Worm (Caenorhabditis elegans) whole organism, late embryonic: ENCODE results near the gene cyp-32B1.

ENCODE experiments used
- ama-1 ChIP-seq: fragments of 150-350 bp; optimal IDR thresholded peaks from 2 replicates; lab custom pipeline; 2014
- dmd-4 ChIP-seq: sonication (generic microtip); optimal IDR thresholded peaks from 2 replicates; lab custom pipeline; 2016; ENCODE audit warnings: borderline replicate concordance, missing genetic modification characterization, missing compliant biosample characterization
- hlh-30 ChIP-seq: sonication (generic microtip); optimal IDR thresholded peaks from 2 replicates; lab custom pipeline; 2017; ENCODE audit warnings: antibody characterized with exemption, missing genetic modification characterization, missing compliant biosample characterization; ENCODE audit not compliant: insufficient read depth
- rnt-1 ChIP-seq: sonication (generic microtip); optimal IDR thresholded peaks from 2 replicates; lab custom pipeline; 2016; ENCODE audit warnings: missing genetic modification characterization, missing compliant biosample characterization
- tbx-2 ChIP-seq: sonication (generic microtip); optimal IDR thresholded peaks from 2 replicates; lab custom pipeline; 2016; ENCODE audit warnings: missing genetic modification characterization, missing compliant biosample characterization

- TF ChIP-seq tbx-2 (tag; lab: Kevin White, UChicago) = no peak
- no peak for TF ChIP-seq rnt-1
- TF ChIP-seq ama-1 = no peak
- no peak for TF ChIP-seq dmd-4 (tag; lab: Kevin White, UChicago)
- TF ChIP-seq hlh-30 = no peak
Measured at ce11 chrV:2225130-2225529, 23.9 kb upstream of the cyp-32B1 start, which contains the start of gene nhr-103.
